Fruit fly (Drosophila melanogaster): ENCODE measurements around the gene Dph2.

Dph2 gene

dm6 chr3R:14878145-14878544 is 15.6 kb downstream of the Dph2 start (continued):
- no peak for TF ChIP-seq CG30431 (GFP tag; optimal IDR thresholded peaks at IDR 0.05)
- peak; percentile 36 for TF ChIP-seq dmrt99B (tag; optimal IDR thresholded peaks at IDR 0.05)
- peak; percentile 25 for TF ChIP-seq grau (tag; optimal IDR thresholded peaks at IDR 0.05)
- TF ChIP-seq E2f1 (GFP tag; IDR thresholded peaks at IDR 0.05): no peak
- peak; percentile 2 for TF ChIP-seq CG9817 (tag; optimal IDR thresholded peaks at IDR 0.05)
- TF ChIP-seq Atf6 (GFP tag; IDR thresholded peaks at IDR 0.05): no peak; the same call in 1 of the 2 replicates
- TF ChIP-seq CG3847 (GFP tag; IDR thresholded peaks at IDR 0.05): no peak
- no peak for TF ChIP-seq Awh (GFP tag; IDR thresholded peaks at IDR 0.05)
- TF ChIP-seq Scr (GFP tag; IDR thresholded peaks at IDR 0.05; ENCODE audit: partially characterized antibody): no peak
- no peak for TF ChIP-seq Oaz (GFP tag; IDR thresholded peaks at IDR 0.05)
- TF ChIP-seq CG13424 (tag; optimal IDR thresholded peaks at IDR 0.05): peak; percentile 20
- TF ChIP-seq Meics (GFP tag; optimal IDR thresholded peaks at IDR 0.05): peak; percentile 40
- peak; percentile 45 for TF ChIP-seq CG2120 (GFP tag; optimal IDR thresholded peaks at IDR 0.05)
- no peak for TF ChIP-seq hkb (optimal IDR thresholded peaks at IDR 0.05)
- TF ChIP-seq hkb (GFP tag; IDR thresholded peaks at IDR 0.05): 0 out of 2 replicates have a peak, but pooled peaks have one; percentile 8
- TF ChIP-seq lilli (GFP tag; optimal IDR thresholded peaks at IDR 0.05): peak; percentile 14
- TF ChIP-seq ranshi (GFP tag; IDR thresholded peaks at IDR 0.05): peak; percentile 4; the same call in 1 of the 2 replicates
- peak; percentile 27 for TF ChIP-seq CG7839 (tag; optimal IDR thresholded peaks at IDR 0.05)
- peak; percentile 49 for TF ChIP-seq CG11504 (tag; optimal IDR thresholded peaks at IDR 0.05)
- TF ChIP-seq lab (GFP tag; optimal IDR thresholded peaks at IDR 0.05): peak; percentile 59
- peak; percentile 38 for TF ChIP-seq gem (tag; optimal IDR thresholded peaks at IDR 0.05)
- peak; percentile 5 for TF ChIP-seq CG12155 (GFP tag; optimal IDR thresholded peaks at IDR 0.05)
- TF ChIP-seq row (GFP tag; IDR thresholded peaks at IDR 0.05): peak; percentile 42; the same call in 2 of the 3 replicates
- peak; percentile 29; the same call in 2 of the 3 replicates for TF ChIP-seq dysf (GFP tag; IDR thresholded peaks at IDR 0.05)
- TF ChIP-seq bigmax (GFP tag; optimal IDR thresholded peaks at IDR 0.05): no peak
- TF ChIP-seq scrt (GFP tag; optimal IDR thresholded peaks at IDR 0.05): peak; percentile 42
- TF ChIP-seq Hmr (GFP tag; optimal IDR thresholded peaks at IDR 0.05): peak; percentile 50
- no peak for TF ChIP-seq Xbp1 (GFP tag; optimal IDR thresholded peaks at IDR 0.05)
- TF ChIP-seq esg (GFP tag; conservative IDR thresholded peaks at IDR 0.05): no peak
- peak; percentile 61 for TF ChIP-seq Med (GFP tag)
- TF ChIP-seq CG10274 (GFP tag; optimal IDR thresholded peaks at IDR 0.05): no peak
- TF ChIP-seq CG13296 (GFP tag; optimal IDR thresholded peaks at IDR 0.05): peak; percentile 19
- peak; percentile 17 for TF ChIP-seq Hand (GFP tag; optimal IDR thresholded peaks at IDR 0.05)
- no peak for TF ChIP-seq CTCF (GFP tag; optimal IDR thresholded peaks at IDR 0.05)
- peak; percentile 29 for TF ChIP-seq Fer3 (tag; optimal IDR thresholded peaks at IDR 0.05)
- 0 out of 3 replicates have a peak, but pooled peaks have one; percentile 16 for TF ChIP-seq so (GFP tag; IDR thresholded peaks at IDR 0.05)
- peak; percentile 18; the same call in 1 of the 3 replicates for TF ChIP-seq CG11695 (GFP tag; IDR thresholded peaks at IDR 0.05)
- TF ChIP-seq Ets65A (GFP tag): no peak

DNA sequence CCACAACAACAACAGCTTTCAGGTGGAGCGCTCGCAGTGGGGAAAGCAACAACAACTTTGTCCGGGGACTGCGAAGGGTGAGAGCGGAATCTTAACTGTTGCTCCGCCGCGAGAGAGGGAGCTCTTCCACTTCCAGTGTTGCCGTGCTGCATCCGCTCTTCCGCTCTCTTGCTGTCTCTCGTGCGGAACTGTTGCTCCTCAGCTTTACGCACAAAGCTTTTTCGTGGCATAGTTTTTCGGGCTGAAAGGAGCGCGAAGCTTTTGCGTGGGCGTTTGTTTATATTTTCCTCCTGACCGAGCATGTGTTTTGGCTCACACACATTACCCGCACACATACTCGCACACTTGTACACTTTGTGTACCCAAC is 17.8 kb downstream of the Dph2 start:
- TF ChIP-seq Myb (GFP tag; optimal IDR thresholded peaks at IDR 0.05) (no peak), CG10147 (GFP tag; optimal IDR thresholded peaks at IDR 0.05) (no peak), inv (GFP tag; IDR thresholded peaks at IDR 0.05; ENCODE audit: partially characterized antibody) (no peak), CG13775 (GFP tag; optimal IDR thresholded peaks at IDR 0.05) (no peak), Dip2 (GFP tag; IDR thresholded peaks at IDR 0.05) (no peak), psq (GFP tag; optimal IDR thresholded peaks at IDR 0.05) (no peak), cwo (GFP tag; optimal IDR thresholded peaks at IDR 0.05) (no peak), Gug (GFP tag; IDR thresholded peaks at IDR 0.05) (no peak), GATAe (GFP tag; conservative IDR thresholded peaks at IDR 0.05) (no peak), Deaf1 (tag; optimal IDR thresholded peaks at IDR 0.05) (peak; percentile 43), CG2116 (GFP tag; optimal IDR thresholded peaks at IDR 0.05) (no peak), ATbp (GFP tag; optimal IDR thresholded peaks at IDR 0.05) (no peak), CG13424 (tag; optimal IDR thresholded peaks at IDR 0.05) (no peak), CG9817 (tag; optimal IDR thresholded peaks at IDR 0.05) (no peak), HLH4C (GFP tag; IDR thresholded peaks at IDR 0.05; ENCODE audit: partially characterized antibody) (no peak), fru (optimal IDR thresholded peaks at IDR 0.05) (no peak), nerfin-2 (GFP tag; IDR thresholded peaks at IDR 0.05; ENCODE audit: partially characterized antibody) (no peak), CG1602 (GFP tag; optimal IDR thresholded peaks at IDR 0.05) (no peak)

All from whole organism, embryonic.